Worm (Caenorhabditis elegans) whole organism, late embryonic: ENCODE results near the gene dhs-26.

Experiments used
- C08G9.2 ChIP-seq: sonication (generic microtip); optimal IDR thresholded peaks from 2 replicates; lab custom pipeline; 2016; ENCODE audit warnings: mild to moderate bottlenecking, missing genetic modification characterization, moderate library complexity, missing compliant biosample characterization
- ceh-24 ChIP-seq: sonication (generic microtip); optimal IDR thresholded peaks from 2 replicates; lab custom pipeline; 2016; ENCODE audit warnings: mild to moderate bottlenecking, missing genetic modification characterization, missing compliant biosample characterization
- ceh-31 ChIP-seq: sonication (generic microtip); optimal IDR thresholded peaks from 2 replicates; lab custom pipeline; 2016; ENCODE audit warnings: missing genetic modification characterization, missing compliant biosample characterization
- ceh-9 ChIP-seq: sonication (generic microtip); optimal IDR thresholded peaks from 2 replicates; lab custom pipeline; 2016; ENCODE audit warnings: mild to moderate bottlenecking, missing genetic modification characterization, inconsistent platforms, missing compliant biosample characterization
- npax-4 ChIP-seq: sonication (generic microtip); optimal IDR thresholded peaks from 2 replicates; lab custom pipeline; 2016; ENCODE audit warnings: missing genetic modification characterization, missing compliant biosample characterization
- pag-3 ChIP-seq: sonication (generic microtip); optimal IDR thresholded peaks from 2 replicates; lab custom pipeline; 2016; ENCODE audit warnings: missing compliant biosample characterization, missing genetic modification characterization, borderline replicate concordance
- pha-4 ChIP-seq: fragments of 150-350 bp; optimal IDR thresholded peaks from 2 replicates; lab custom pipeline; 2018; ENCODE audit warnings: missing biosample characterization, missing genetic modification reagents, missing genetic modification characterization

DNA sequence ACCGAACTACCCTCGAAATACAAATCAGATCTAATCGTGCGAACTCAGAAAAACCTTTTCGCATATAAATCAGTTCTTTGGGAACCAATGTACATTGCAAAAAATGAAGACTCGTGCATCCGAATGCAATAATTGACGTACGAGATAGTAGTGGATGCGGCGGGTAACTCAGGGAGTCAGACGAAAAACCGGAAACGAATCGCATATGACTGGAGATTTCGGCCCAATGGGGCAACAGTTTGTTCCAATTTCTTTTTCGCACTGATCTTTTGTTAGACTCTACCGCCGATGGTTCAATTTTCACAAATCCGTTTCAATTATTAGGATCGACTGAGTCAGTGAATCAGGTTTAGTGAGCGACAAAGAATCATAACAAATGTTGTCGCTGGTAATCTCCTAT, 4.5 kb upstream of the dhs-26 start:
- TF ChIP-seq ceh-9 (no peak), pag-3 (tag; lab: Kevin White, UChicago) (no peak), npax-4 (no peak), ceh-24 (tag; lab: Kevin White, UChicago) (no peak), ceh-31 (tag; lab: Kevin White, UChicago) (no peak), pha-4 (tag; lab: Kevin White, UChicago) (no peak), C08G9.2 (tag; lab: Kevin White, UChicago) (no peak)
